Worm (Caenorhabditis elegans) whole organism, L4/young adult: ENCODE measurements around the gene orc-4.

Experiments used
- W03F9.2 ChIP-seq: fragments of 150-350 bp; optimal IDR thresholded peaks from 2 replicates; lab custom pipeline; 2014; ENCODE audit warnings: missing biosample characterization, missing genetic modification characterization
- dao-5 ChIP-seq: sonication (generic microtip); optimal IDR thresholded peaks from 2 replicates; lab custom pipeline; 2016; ENCODE audit warnings: missing genotype, missing genetic modification characterization, moderate library complexity, missing compliant biosample characterization
- him-1 ChIP-seq: sonication (generic microtip); optimal IDR thresholded peaks from 2 replicates; lab custom pipeline; 2016; ENCODE audit warnings: missing genotype, missing genetic modification reagents, missing genetic modification characterization, missing compliant biosample characterization

DNA sequence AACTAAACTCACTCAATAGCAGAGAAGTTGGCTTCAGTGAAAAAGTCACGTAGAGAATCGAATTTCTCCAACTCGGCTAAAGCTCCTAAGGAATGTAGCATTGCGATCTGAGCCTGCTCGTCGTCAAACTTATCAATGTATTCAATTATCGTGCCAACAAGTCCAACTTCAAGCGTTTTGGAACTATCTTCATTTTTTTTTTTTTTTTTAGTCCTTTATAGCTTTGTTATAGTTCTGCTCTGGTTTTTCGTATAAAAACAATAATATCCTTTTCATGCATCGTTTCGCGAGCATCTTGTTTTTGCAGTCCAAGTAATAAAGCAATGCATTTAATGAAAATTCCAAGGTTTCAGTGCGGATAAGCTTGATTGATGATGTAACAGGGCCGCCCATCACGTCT, 43.1 kb downstream of the orc-4 start, which contains the start of gene Y39A1A.31:
- no peak for TF ChIP-seq dao-5 (tag; lab: Kevin White, UChicago)
- TF ChIP-seq him-1 (tag; lab: Kevin White, UChicago), result no peak
- no peak for TF ChIP-seq W03F9.2 (tag; lab: Kevin White, UChicago)
